Worm (Caenorhabditis elegans): ENCODE measurements around the gene fbxb-116.

The fbxb-116 gene

DNA sequence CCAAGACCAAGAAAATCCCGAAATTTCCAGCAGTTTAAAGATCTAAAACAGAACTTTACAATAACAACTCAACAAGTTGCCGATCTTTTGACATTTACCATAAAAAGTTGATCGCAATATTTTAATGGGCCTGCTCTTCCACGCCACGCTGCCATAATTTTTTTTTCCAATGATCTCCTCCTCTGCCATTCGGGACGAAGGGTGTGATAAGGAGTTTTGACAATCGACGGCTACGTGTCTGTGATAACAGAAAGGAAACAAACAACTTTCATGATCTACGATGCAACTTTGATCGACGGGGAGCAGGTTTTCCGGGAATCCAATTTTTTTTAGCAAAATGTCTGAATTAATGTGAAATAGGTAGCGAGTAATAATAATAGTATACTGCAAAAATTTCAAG lies 26.7 kb upstream of the fbxb-116 start (continued):
- TF ChIP-seq egl-27 (tag; optimal IDR thresholded peaks at IDR 0.05) (no peak), Y5F2A.4 (GFP tag; optimal IDR thresholded peaks at IDR 0.05) (no peak), unc-39 (tag; optimal IDR thresholded peaks at IDR 0.05) (no peak), pqm-1 (tag; optimal IDR thresholded peaks at IDR 0.05) (peak; percentile 78), skn-1 (tag; optimal IDR thresholded peaks at IDR 0.05) (no peak), F37D6.2 (tag; optimal IDR thresholded peaks at IDR 0.05) (no peak), jun-1 (tag; optimal IDR thresholded peaks at IDR 0.05) (no peak), F44E2.7 (GFP tag; IDR thresholded peaks at IDR 0.05) (no peak), Y75B8A.6 (GFP tag; IDR thresholded peaks at IDR 0.05) (no peak), nhr-25 (tag; optimal IDR thresholded peaks at IDR 0.05; ENCODE audit: borderline replicate concordance, insufficient read depth) (no peak), nhr-102 (tag; optimal IDR thresholded peaks at IDR 0.05) (peak; percentile 9), ztf-7 (tag; optimal IDR thresholded peaks at IDR 0.05) (no peak), D1046.2 (GFP tag; IDR thresholded peaks at IDR 0.05) (no peak), spr-3 (GFP tag; optimal IDR thresholded peaks at IDR 0.05) (no peak), nhr-77 (tag; optimal IDR thresholded peaks at IDR 0.05) (peak; percentile 32), cey-2 (tag; optimal IDR thresholded peaks at IDR 0.05; ENCODE audit: borderline replicate concordance, insufficient read depth) (no peak), mes-2 (tag; optimal IDR thresholded peaks at IDR 0.05; ENCODE audit: poor library complexity, severe bottlenecking) (no peak), nhr-28 (tag; optimal IDR thresholded peaks at IDR 0.05) (peak; percentile 59), lin-38 (GFP tag; IDR thresholded peaks at IDR 0.05) (no peak), ceh-20 (GFP tag; IDR thresholded peaks at IDR 0.05) (0 out of 2 replicates have a peak, but pooled peaks have one; percentile 10), duxl-1 (tag; optimal IDR thresholded peaks at IDR 0.05; ENCODE audit: poor library complexity) (no peak), set-16 (GFP tag; IDR thresholded peaks at IDR 0.05) (no peak), ama-1 (optimal IDR thresholded peaks at IDR 0.05) (no peak), lin-13 (GFP tag; optimal IDR thresholded peaks at IDR 0.05) (peak; percentile 29), daf-12 (tag; optimal IDR thresholded peaks at IDR 0.05) (no peak), nhr-111 (GFP tag; optimal IDR thresholded peaks at IDR 0.05) (no peak), F10B5.3 (tag; optimal IDR thresholded peaks at IDR 0.05) (no peak), saeg-2 (GFP tag; IDR thresholded peaks at IDR 0.05) (no peak), ceh-44 (GFP tag; IDR thresholded peaks at IDR 0.05) (no peak), nhr-237 (tag; optimal IDR thresholded peaks at IDR 0.05) (no peak), ces-1 (GFP tag; optimal IDR thresholded peaks at IDR 0.05) (no peak), hlh-11 (tag; optimal IDR thresholded peaks at IDR 0.05) (peak; percentile 70), lin-29 (GFP tag; IDR thresholded peaks at IDR 0.05) (no peak), zfp-3 (GFP tag; conservative IDR thresholded peaks at IDR 0.05) (no peak), F49E8.2 (tag; optimal IDR thresholded peaks at IDR 0.05; ENCODE audit: borderline replicate concordance) (no peak), spr-1 (tag; optimal IDR thresholded peaks at IDR 0.05) (no peak), snpc-1.2 (GFP tag; IDR thresholded peaks at IDR 0.05) (no peak), ztf-11 (tag; optimal IDR thresholded peaks at IDR 0.05) (no peak), dmd-6 (GFP tag; IDR thresholded peaks at IDR 0.05) (peak; percentile 86), fos-1 (tag; optimal IDR thresholded peaks at IDR 0.05) (no peak), sdz-12 (GFP tag; optimal IDR thresholded peaks at IDR 0.05) (no peak), mxl-2 (GFP tag; conservative IDR thresholded peaks at IDR 0.05) (no peak), Y105C5A.15 (GFP tag; IDR thresholded peaks at IDR 0.05) (no peak), dpl-1 (GFP tag; optimal IDR thresholded peaks at IDR 0.05) (no peak), Y48G9A.11 (GFP tag; IDR thresholded peaks at IDR 0.05) (no peak), ceh-82 (tag; optimal IDR thresholded peaks at IDR 0.05) (no peak), unc-130 (GFP tag; optimal IDR thresholded peaks at IDR 0.05) (no peak), dve-1 (tag; optimal IDR thresholded peaks at IDR 0.05; ENCODE audit: insufficient read depth) (peak; percentile 66), ceh-62 (tag; optimal IDR thresholded peaks at IDR 0.05) (no peak), lin-1 (GFP tag; IDR thresholded peaks at IDR 0.05) (no peak), tra-1 (GFP tag; IDR thresholded peaks at IDR 0.05) (no peak), php-3 (GFP tag; IDR thresholded peaks at IDR 0.05) (peak; percentile 84)
